Worm (Caenorhabditis elegans) whole organism, L1 larva: ENCODE results near the gene Y39B6A.33.

Experiments used
- ama-1 ChIP-seq: fragments of 150-350 bp; optimal IDR thresholded peaks from 2 replicates; lab custom pipeline; 2014
- lsy-2 ChIP-seq, 2 experiments: fragments of 150-350 bp; optimal IDR thresholded peaks; 2 replicates each; lab custom pipeline; 2014; ENCODE audit warnings: missing biosample characterization in 2 of 2, missing genetic modification characterization in 2 of 2
- nhr-237 ChIP-seq: fragments of 150-350 bp; optimal IDR thresholded peaks from 2 replicates; lab custom pipeline; 2014; ENCODE audit warnings: missing biosample characterization, missing genetic modification characterization

DNA sequence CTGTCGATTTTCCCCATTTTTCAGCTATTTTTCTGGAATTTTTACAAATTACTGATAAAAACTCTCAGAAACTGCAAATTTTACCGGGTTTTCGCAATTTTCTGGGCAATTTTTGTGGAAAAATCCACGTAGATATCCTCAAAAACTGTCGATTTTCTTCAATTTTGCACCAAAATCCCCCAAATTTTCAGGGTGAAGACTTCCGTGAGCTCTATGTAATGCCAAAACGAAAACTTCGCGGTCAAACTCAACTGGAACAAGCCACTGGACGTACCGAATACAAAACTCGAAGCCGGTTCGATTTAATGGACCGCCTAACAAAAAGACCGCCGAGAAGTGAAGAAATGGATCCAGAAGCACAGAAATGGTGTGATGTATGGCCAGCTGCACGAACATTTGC lies 20.0 kb upstream of the Y39B6A.33 start:
- no peak for TF ChIP-seq lsy-2 (tag; optimal IDR thresholded peaks at IDR 0.05; lab: Kevin White, UChicago)
- no peak for TF ChIP-seq nhr-237 (tag; lab: Kevin White, UChicago)
- TF ChIP-seq ama-1, result no peak
